Worm (Caenorhabditis elegans) whole organism, early embryonic: ENCODE results near the gene F22E5.13.

ENCODE experiments used
- F13C5.2 ChIP-seq: sonication (generic microtip); optimal IDR thresholded peaks from 2 replicates; lab custom pipeline; 2017; ENCODE audit warnings: mild to moderate bottlenecking, missing genetic modification characterization, inconsistent platforms, missing compliant biosample characterization
- aly-1 ChIP-seq: sonication (generic microtip); optimal IDR thresholded peaks from 2 replicates; lab custom pipeline; 2016; ENCODE audit warnings: missing genetic modification characterization, missing compliant biosample characterization
- ama-1 ChIP-seq: fragments of 150-350 bp; optimal IDR thresholded peaks from 2 replicates; lab custom pipeline; 2014
- ceh-13 ChIP-seq: fragments of 200-800 bp; sonication (Bioruptor generic); optimal IDR thresholded peaks from 2 replicates; lab custom pipeline; 2018; ENCODE audit warnings: mild to moderate bottlenecking, missing genetic modification characterization, missing compliant biosample characterization
- ets-7 ChIP-seq: sonication (generic microtip); optimal IDR thresholded peaks from 2 replicates; lab custom pipeline; 2016; ENCODE audit warnings: missing genotype, missing genetic modification characterization, missing compliant biosample characterization
- flt-1 ChIP-seq: fragments of 200-800 bp; sonication (Bioruptor generic); IDR thresholded peaks from 2 replicates; pipeline ENCODE4 v1.3.6; 2022; ENCODE audit warnings: missing genetic modification characterization, missing compliant biosample characterization
- hmbx-1 ChIP-seq: sonication (generic microtip); optimal IDR thresholded peaks from 2 replicates; lab custom pipeline; 2016; ENCODE audit warnings: mild to moderate bottlenecking, missing genetic modification characterization, missing compliant biosample characterization
- hmg-4 ChIP-seq: fragments of 200-800 bp; sonication (Bioruptor generic); optimal IDR thresholded peaks from 2 replicates; lab custom pipeline; 2018; ENCODE audit warnings: mild to moderate bottlenecking, missing genetic modification characterization, missing compliant biosample characterization
- hnd-1 ChIP-seq: sonication (generic microtip); optimal IDR thresholded peaks from 2 replicates; lab custom pipeline; 2016; ENCODE audit warnings: missing genetic modification characterization, missing compliant biosample characterization
- pes-1 ChIP-seq: fragments of 200-800 bp; sonication (Bioruptor generic); IDR thresholded peaks from 2 replicates; pipeline ENCODE4 v1.3.6; 2022; ENCODE audit warnings: missing genetic modification reagents, missing genetic modification characterization, missing compliant biosample characterization
- scrt-1 ChIP-seq: fragments of 200-800 bp; sonication (Bioruptor generic); IDR thresholded peaks from 2 replicates; pipeline ENCODE4 v1.3.6; 2022; ENCODE audit warnings: missing genetic modification characterization, missing compliant biosample characterization
- tbx-11 ChIP-seq: fragments of 200-800 bp; sonication (Bioruptor generic); IDR thresholded peaks from 2 replicates; pipeline ENCODE4 v1.3.6; 2022; ENCODE audit warnings: missing genetic modification characterization, missing compliant biosample characterization
- tbx-37 ChIP-seq: fragments of 200-800 bp; sonication (Bioruptor generic); conservative IDR thresholded peaks from 2 replicates; pipeline ENCODE4 v1.3.6; 2022; ENCODE audit warnings: missing genetic modification reagents, missing genetic modification characterization, missing compliant biosample characterization
- tra-4 ChIP-seq: sonication (generic microtip); optimal IDR thresholded peaks from 2 replicates; lab custom pipeline; 2017; ENCODE audit warnings: missing genetic modification characterization, missing compliant biosample characterization

ce11 chrII:2659364-2659763 lies 9.9 kb upstream of the F22E5.13 start, which contains the start of gene gcy-21:
- TF ChIP-seq scrt-1 (GFP tag; lab: Robert Waterston, UW) (no peak), flt-1 (GFP tag; lab: Robert Waterston, UW) (no peak), F13C5.2 (tag; lab: Kevin White, UChicago) (no peak), ama-1 (no peak), ceh-13 (GFP tag; lab: Kevin White, UChicago) (no peak), hnd-1 (tag; lab: Kevin White, UChicago) (no peak), hmbx-1 (no peak), ets-7 (tag; lab: Kevin White, UChicago) (no peak), pes-1 (no peak), tra-4 (tag; lab: Kevin White, UChicago) (no peak), hmg-4 (GFP tag; lab: Kevin White, UChicago) (no peak), tbx-11 (GFP tag; lab: Robert Waterston, UW) (no peak), aly-1 (tag; lab: Kevin White, UChicago) (no peak), tbx-37 (GFP tag; lab: Robert Waterston, UW) (no peak)
